Fruit fly (Drosophila melanogaster) whole organism, adult: ENCODE results near the gene eRF3.

Experiments used
- CG11617 ChIP-seq: fragments of 200-800 bp; sonication (Bioruptor generic); optimal IDR thresholded peaks from 2 replicates; lab custom pipeline; 2017; ENCODE audit warnings: mild to moderate bottlenecking, missing biosample characterization, missing genetic modification reagents, missing genetic modification characterization
- CG12768 ChIP-seq: fragments of 200-800 bp; sonication (Bioruptor generic); optimal IDR thresholded peaks from 2 replicates; lab custom pipeline; 2017; ENCODE audit warnings: missing biosample characterization, missing genetic modification characterization, mild to moderate bottlenecking, moderate library complexity, missing genetic modification reagents
- CG14711 ChIP-seq: fragments of 200-800 bp; sonication (Bioruptor generic); optimal IDR thresholded peaks from 2 replicates; lab custom pipeline; 2018; ENCODE audit warnings: missing biosample characterization, mild to moderate bottlenecking, missing genetic modification characterization, moderate library complexity
- CG1620 ChIP-seq: fragments of 200-800 bp; sonication (Bioruptor generic); optimal IDR thresholded peaks from 2 replicates; lab custom pipeline; 2016; ENCODE audit warnings: missing biosample characterization, missing genetic modification characterization
- CG33017 ChIP-seq: fragments of 200-800 bp; sonication (Bioruptor generic); optimal IDR thresholded peaks from 2 replicates; lab custom pipeline; 2018; ENCODE audit warnings: missing biosample characterization, mild to moderate bottlenecking, missing genetic modification characterization, moderate library complexity
- CG5204 ChIP-seq: fragments of 200-800 bp; sonication (Bioruptor generic); optimal IDR thresholded peaks from 2 replicates; lab custom pipeline; 2016; ENCODE audit warnings: missing biosample characterization, missing genetic modification characterization
- CG7045 ChIP-seq: fragments of 200-800 bp; sonication (Bioruptor generic); optimal IDR thresholded peaks from 2 replicates; lab custom pipeline; 2017; ENCODE audit warnings: missing biosample characterization, mild to moderate bottlenecking, missing genetic modification characterization
- CG7101 ChIP-seq: fragments of 200-800 bp; sonication (Bioruptor generic); optimal IDR thresholded peaks from 2 replicates; lab custom pipeline; 2018; ENCODE audit warnings: missing biosample characterization, mild to moderate bottlenecking, missing genetic modification characterization, moderate library complexity
- Clk ChIP-seq: fragments of 200-800 bp; sonication (Bioruptor generic); optimal IDR thresholded peaks from 2 replicates; lab custom pipeline; 2017; ENCODE audit warnings: missing biosample characterization, missing genetic modification characterization
- Crg-1 ChIP-seq: fragments of 200-800 bp; sonication (Bioruptor generic); optimal IDR thresholded peaks from 2 replicates; lab custom pipeline; 2016; ENCODE audit warnings: missing biosample characterization, missing genetic modification characterization
- Hr96 ChIP-seq: fragments of 200-800 bp; sonication (Bioruptor generic); optimal IDR thresholded peaks from 2 replicates; lab custom pipeline; 2016; ENCODE audit warnings: missing biosample characterization, missing genetic modification characterization
- Mnt ChIP-seq: fragments of 200-800 bp; sonication (Bioruptor generic); optimal IDR thresholded peaks from 2 replicates; lab custom pipeline; 2016; ENCODE audit warnings: missing biosample characterization, mild to moderate bottlenecking, missing genetic modification characterization
- bab1 ChIP-seq: fragments of 200-800 bp; sonication (Bioruptor generic); optimal IDR thresholded peaks from 3 replicates; lab custom pipeline; 2019; ENCODE audit warnings: missing biosample characterization, mild to moderate bottlenecking, missing genetic modification characterization, moderate library complexity
- cic ChIP-seq: fragments of 200-800 bp; sonication (Bioruptor generic); optimal IDR thresholded peaks from 2 replicates; lab custom pipeline; 2017; ENCODE audit warnings: missing biosample characterization, mild to moderate bottlenecking, missing genetic modification characterization, moderate library complexity
- cnc ChIP-seq, 2 experiments: fragments of >200 bp; optimal IDR thresholded peaks; 2 replicates each; lab custom pipeline; 2017
- kay ChIP-seq: fragments of 200-800 bp; sonication (Bioruptor generic); peaks from one replicate; lab custom pipeline; 2016; ENCODE audit warnings: missing biosample characterization, missing genetic modification characterization, borderline replicate concordance
- ovo ChIP-seq: fragments of 200-800 bp; sonication (Bioruptor generic); optimal IDR thresholded peaks from 2 replicates; lab custom pipeline; 2016; ENCODE audit warnings: missing biosample characterization, missing genetic modification characterization
- pad ChIP-seq: fragments of 200-800 bp; sonication (Bioruptor generic); optimal IDR thresholded peaks from 3 replicates; lab custom pipeline; 2017; ENCODE audit warnings: missing biosample characterization, missing genetic modification characterization, mild to moderate bottlenecking, moderate library complexity, missing genetic modification reagents
- tj ChIP-seq: fragments of 200-800 bp; sonication (Bioruptor generic); optimal IDR thresholded peaks from 3 replicates; lab custom pipeline; 2017; ENCODE audit warnings: missing biosample characterization, mild to moderate bottlenecking, missing genetic modification characterization, moderate library complexity
- toe ChIP-seq: fragments of 200-800 bp; sonication (Bioruptor generic); optimal IDR thresholded peaks from 2 replicates; lab custom pipeline; 2016; ENCODE audit warnings: missing biosample characterization, missing genetic modification characterization

Gene eRF3

dm6 chr2L:12453192-12453800, 19.0 kb downstream of the eRF3 start, which contains the start of gene CG5418:
Gene CG5418, minus strand, starts transcription at chr2L:12453242.
- TF ChIP-seq Clk (GFP tag; lab: Kevin White, UChicago) (no peak), Mnt (no peak), CG14711 (no peak), kay (GFP tag; lab: Kevin White, UChicago) (no peak), CG7045 (GFP tag; lab: Kevin White, UChicago) (no peak), ovo (GFP tag; lab: Kevin White, UChicago) (no peak), pad (GFP tag; lab: Kevin White, UChicago) (no peak), Crg-1 (GFP tag; lab: Kevin White, UChicago) (no peak), tj (GFP tag; lab: Kevin White, UChicago) (no peak), cnc (optimal IDR thresholded peaks at IDR 0.05; lab: Kevin White, UChicago) (no peak), CG1620 (GFP tag; lab: Kevin White, UChicago) (no peak), cic (GFP tag; lab: Kevin White, UChicago) (no peak)

dm6 chr2L:12455049-12455448, 20.8 kb downstream of the eRF3 start:
- no peak for TF ChIP-seq cnc (optimal IDR thresholded peaks at IDR 0.05; lab: Kevin White, UChicago)
- no peak for TF ChIP-seq CG11617
- TF ChIP-seq cic (GFP tag; lab: Kevin White, UChicago), result peak; percentile 52
- TF ChIP-seq bab1 (GFP tag; lab: Kevin White, UChicago), result peak; percentile 16
- no peak for TF ChIP-seq tj (GFP tag; lab: Kevin White, UChicago)

dm6 chr2L:12455750-12456149, 21.5 kb downstream of the eRF3 start:
- TF ChIP-seq bab1 (GFP tag; lab: Kevin White, UChicago), result no peak
- TF ChIP-seq pad (GFP tag; lab: Kevin White, UChicago), result no peak
- TF ChIP-seq Crg-1 (GFP tag; lab: Kevin White, UChicago), result no peak
- no peak for TF ChIP-seq CG5204 (GFP tag; lab: Kevin White, UChicago)
- no peak for TF ChIP-seq CG33017
- no peak for TF ChIP-seq Mnt
- no peak for TF ChIP-seq CG12768 (GFP tag; lab: Kevin White, UChicago)
- TF ChIP-seq CG14711, result no peak
- TF ChIP-seq CG11617, result no peak
- no peak for TF ChIP-seq ovo (GFP tag; lab: Kevin White, UChicago)
- TF ChIP-seq Hr96 (GFP tag; lab: Kevin White, UChicago), result no peak
- no peak for TF ChIP-seq cic (GFP tag; lab: Kevin White, UChicago)
- TF ChIP-seq kay (GFP tag; lab: Kevin White, UChicago), result no peak
- TF ChIP-seq CG1620 (GFP tag; lab: Kevin White, UChicago), result no peak
- no peak for TF ChIP-seq CG7045 (GFP tag; lab: Kevin White, UChicago)
- TF ChIP-seq Clk (GFP tag; lab: Kevin White, UChicago), result no peak

- TF ChIP-seq CG5204 (GFP tag; lab: Kevin White, UChicago) (no peak), CG7101 (tag; lab: Kevin White, UChicago) (peak; percentile 2), Mnt (no peak), Crg-1 (GFP tag; lab: Kevin White, UChicago) (no peak), CG14711 (no peak), Clk (GFP tag; lab: Kevin White, UChicago) (no peak), CG1620 (GFP tag; lab: Kevin White, UChicago) (no peak), ovo (GFP tag; lab: Kevin White, UChicago) (no peak), toe (GFP tag; lab: Kevin White, UChicago) (no peak), tj (GFP tag; lab: Kevin White, UChicago) (no peak), pad (GFP tag; lab: Kevin White, UChicago) (no peak), cic (GFP tag; lab: Kevin White, UChicago) (peak; percentile 47), bab1 (GFP tag; lab: Kevin White, UChicago) (no peak), CG11617 (no peak), CG33017 (no peak), CG12768 (GFP tag; lab: Kevin White, UChicago) (peak; percentile 53), Hr96 (GFP tag; lab: Kevin White, UChicago) (no peak), CG7045 (GFP tag; lab: Kevin White, UChicago) (no peak), cnc (optimal IDR thresholded peaks at IDR 0.05; lab: Kevin White, UChicago) (no peak), kay (GFP tag; lab: Kevin White, UChicago) (peak; percentile 13)
Observed at dm6 chr2L:12457201-12457600, 22.9 kb downstream of the eRF3 start.

dm6 chr2L:12457715-12458114, 23.5 kb downstream of the eRF3 start:
- TF ChIP-seq CG5204 (GFP tag; lab: Kevin White, UChicago), result no peak
- no peak for TF ChIP-seq Hr96 (GFP tag; lab: Kevin White, UChicago)
- no peak for TF ChIP-seq cic (GFP tag; lab: Kevin White, UChicago)

dm6 chr2L:12459191-12459590, 24.9 kb downstream of the eRF3 start:
- TF ChIP-seq CG12768 (GFP tag; lab: Kevin White, UChicago) (no peak), Hr96 (GFP tag; lab: Kevin White, UChicago) (no peak), tj (GFP tag; lab: Kevin White, UChicago) (no peak), kay (GFP tag; lab: Kevin White, UChicago) (peak; percentile 76)

- no peak for TF ChIP-seq CG5204 (GFP tag; lab: Kevin White, UChicago)
- TF ChIP-seq kay (GFP tag; lab: Kevin White, UChicago), result no peak
- TF ChIP-seq CG33017, result no peak
- no peak for TF ChIP-seq Clk (GFP tag; lab: Kevin White, UChicago)
- no peak for TF ChIP-seq cic (GFP tag; lab: Kevin White, UChicago)
- TF ChIP-seq CG14711, result no peak
- TF ChIP-seq CG11617, result no peak
- TF ChIP-seq CG7101 (tag; lab: Kevin White, UChicago), result no peak
- no peak for TF ChIP-seq Crg-1 (GFP tag; lab: Kevin White, UChicago)
- no peak for TF ChIP-seq cnc (optimal IDR thresholded peaks at IDR 0.05; lab: Kevin White, UChicago)
- TF ChIP-seq tj (GFP tag; lab: Kevin White, UChicago), result no peak
- TF ChIP-seq Mnt, result no peak
- no peak for TF ChIP-seq ovo (GFP tag; lab: Kevin White, UChicago)
Observed at dm6 chr2L:12459841-12460240, 25.6 kb downstream of the eRF3 start.
